Fruit fly (Drosophila melanogaster) whole organism, embryonic: ENCODE data around the gene CG18586.

Source experiments
- ATbp ChIP-seq: fragments of 200-800 bp; sonication (Bioruptor generic); optimal IDR thresholded peaks from 2 replicates; lab custom pipeline; 2017; ENCODE audit warnings: missing biosample characterization, mild to moderate bottlenecking, missing genetic modification characterization, missing genetic modification reagents
- CG10147 ChIP-seq: fragments of 200-800 bp; sonication (Bioruptor generic); optimal IDR thresholded peaks from 2 replicates; lab custom pipeline; 2019; ENCODE audit warnings: missing biosample characterization, mild to moderate bottlenecking, missing genetic modification characterization, moderate library complexity
- CG15479 ChIP-seq: fragments of 200-800 bp; sonication (Bioruptor generic); optimal IDR thresholded peaks from 3 replicates; lab custom pipeline; 2019; ENCODE audit warnings: missing biosample characterization, mild to moderate bottlenecking, missing genetic modification characterization, moderate library complexity
- CG18262 ChIP-seq: fragments of 200-800 bp; optimal IDR thresholded peaks from 3 replicates; lab custom pipeline; 2019; ENCODE audit warnings: missing biosample characterization, mild to moderate bottlenecking, missing genetic modification characterization, moderate library complexity
- CG1832 ChIP-seq: fragments of 200-800 bp; sonication (Bioruptor generic); optimal IDR thresholded peaks from 2 replicates; lab custom pipeline; 2017; ENCODE audit warnings: missing biosample characterization, mild to moderate bottlenecking, missing genetic modification characterization, inconsistent platforms
- CG18476 ChIP-seq: fragments of 200-800 bp; sonication (Bioruptor generic); optimal IDR thresholded peaks from 2 replicates; lab custom pipeline; 2016; ENCODE audit warnings: missing biosample characterization, mild to moderate bottlenecking, missing genetic modification characterization
- CG30403 ChIP-seq: fragments of 200-800 bp; sonication (Bioruptor generic); optimal IDR thresholded peaks from 3 replicates; lab custom pipeline; 2016; ENCODE audit warnings: missing biosample characterization, missing genetic modification characterization
- CG32772 ChIP-seq: fragments of 200-800 bp; sonication (Bioruptor generic); IDR thresholded peaks from 2 replicates; pipeline ENCODE4 v1.3.6; 2022; ENCODE audit warnings: missing biosample characterization, missing genetic modification characterization
- CG3847 ChIP-seq: fragments of 200-800 bp; sonication (Bioruptor generic); IDR thresholded peaks from 2 replicates; pipeline ENCODE4 v1.3.6; 2022; ENCODE audit warnings: missing biosample characterization, missing genetic modification characterization
- Dip2 ChIP-seq: fragments of 200-800 bp; sonication (Bioruptor generic); IDR thresholded peaks from 2 replicates; pipeline ENCODE4 v1.3.6; 2022; ENCODE audit warnings: missing biosample characterization, missing genetic modification characterization
- Doc2 ChIP-seq: fragments of 200-800 bp; sonication (Bioruptor generic); IDR thresholded peaks from 2 replicates; pipeline ENCODE4 v1.3.6; 2022; ENCODE audit warnings: missing biosample characterization, missing genetic modification characterization
- Drgx ChIP-seq: fragments of 200-800 bp; sonication (Bioruptor generic); IDR thresholded peaks from 2 replicates; pipeline ENCODE4 v1.3.6; 2022; ENCODE audit warnings: missing biosample characterization, missing genetic modification characterization
- Ets65A ChIP-seq: fragments of 200-800 bp; sonication (Bioruptor generic); peaks from one replicate; lab custom pipeline; 2016; ENCODE audit warnings: missing biosample characterization, missing genetic modification characterization
- HLHmδ ChIP-seq: fragments of 200-800 bp; sonication (Bioruptor generic); optimal IDR thresholded peaks from 2 replicates; lab custom pipeline; 2018; ENCODE audit warnings: missing biosample characterization, mild to moderate bottlenecking, missing genetic modification characterization, moderate library complexity
- Hr78 ChIP-seq, 2 experiments: fragments of 200-800 bp in 1 of 2; fragments of >200 bp in 1 of 2; sonication (Bioruptor generic) in 1 of 2; optimal IDR thresholded peaks; 2 replicates each; lab custom pipeline; 2017 to 2019; ENCODE audit warnings: missing biosample characterization in 2 of 2, missing genetic modification characterization in 2 of 2, mild to moderate bottlenecking in 1 of 2, moderate library complexity in 1 of 2
- Mes4 ChIP-seq: fragments of 200-800 bp; sonication (Bioruptor generic); optimal IDR thresholded peaks from 2 replicates; lab custom pipeline; 2016; ENCODE audit warnings: missing biosample characterization, missing genetic modification characterization
- Sox102F ChIP-seq: fragments of 200-800 bp; sonication (Bioruptor generic); optimal IDR thresholded peaks from 2 replicates; lab custom pipeline; 2018; ENCODE audit warnings: missing biosample characterization, mild to moderate bottlenecking, missing genetic modification characterization, moderate library complexity
- Stat92E ChIP-seq, 3 experiments: fragments of >200 bp in 2 of 3; fragments of 200-800 bp in 1 of 3; sonication (Bioruptor generic) in 1 of 3; optimal IDR thresholded peaks; 2 replicates each; lab custom pipeline; 2017 to 2019; ENCODE audit warnings: missing biosample characterization in 3 of 3, missing genetic modification characterization in 3 of 3, mild to moderate bottlenecking in 1 of 3, moderate library complexity in 1 of 3
- az2 ChIP-seq: fragments of 200-800 bp; sonication (Bioruptor generic); optimal IDR thresholded peaks from 3 replicates; lab custom pipeline; 2016; ENCODE audit warnings: missing biosample characterization, missing genetic modification characterization
- bsh ChIP-seq, 2 experiments: fragments of 200-800 bp; sonication (Bioruptor generic); optimal IDR thresholded peaks; 2 replicates each; lab custom pipeline; 2017 to 2018; ENCODE audit warnings: mild to moderate bottlenecking in 2 of 2, missing biosample characterization in 2 of 2, missing genetic modification characterization in 2 of 2, moderate library complexity in 1 of 2
- cg ChIP-seq: fragments of 200-800 bp; sonication (Bioruptor generic); optimal IDR thresholded peaks from 3 replicates; lab custom pipeline; 2019; ENCODE audit warnings: missing biosample characterization, mild to moderate bottlenecking, missing genetic modification characterization, moderate library complexity
- crp ChIP-seq, 2 experiments: fragments of 200-800 bp; sonication (Bioruptor generic); optimal IDR thresholded peaks; 2 replicates in 1 of 2; 3 replicates in 1 of 2; lab custom pipeline; 2017; ENCODE audit warnings: missing biosample characterization in 2 of 2, missing genetic modification characterization in 2 of 2, mild to moderate bottlenecking in 1 of 2, moderate library complexity in 1 of 2
- dmrt11E ChIP-seq: fragments of 200-800 bp; sonication (Bioruptor generic); optimal IDR thresholded peaks from 3 replicates; lab custom pipeline; 2018; ENCODE audit warnings: missing biosample characterization, mild to moderate bottlenecking, missing genetic modification characterization, moderate library complexity
- emc ChIP-seq: fragments of 200-800 bp; sonication (Bioruptor generic); optimal IDR thresholded peaks from 2 replicates; lab custom pipeline; 2016; ENCODE audit warnings: missing biosample characterization, missing genetic modification characterization
- fd102C ChIP-seq: fragments of 200-800 bp; sonication (Bioruptor generic); optimal IDR thresholded peaks from 2 replicates; lab custom pipeline; 2018; ENCODE audit warnings: missing biosample characterization, mild to moderate bottlenecking, missing genetic modification characterization, moderate library complexity
- gfzf ChIP-seq: fragments of 200-800 bp; sonication (Bioruptor generic); optimal IDR thresholded peaks from 2 replicates; lab custom pipeline; 2016; ENCODE audit warnings: missing biosample characterization, mild to moderate bottlenecking, missing genetic modification characterization, moderate library complexity
- ind ChIP-seq: fragments of 200-800 bp; sonication (Bioruptor generic); optimal IDR thresholded peaks from 3 replicates; lab custom pipeline; 2016; ENCODE audit warnings: missing biosample characterization, missing genetic modification characterization
- kni ChIP-seq: fragments of 200-800 bp; sonication (Bioruptor generic); optimal IDR thresholded peaks from 3 replicates; lab custom pipeline; 2017; ENCODE audit warnings: mild to moderate bottlenecking, missing biosample characterization, missing genetic modification reagents, missing genetic modification characterization
- sens ChIP-seq: fragments of 200-800 bp; sonication (Bioruptor generic); peaks from one replicate; lab custom pipeline; 2016; ENCODE audit warnings: missing biosample characterization, missing genetic modification characterization
- slou ChIP-seq: fragments of 200-800 bp; sonication (Bioruptor generic); optimal IDR thresholded peaks from 3 replicates; lab custom pipeline; 2016; ENCODE audit warnings: missing biosample characterization, missing genetic modification characterization
- tll ChIP-seq, 2 experiments: fragments of 200-800 bp in 1 of 2; fragments of >200 bp in 1 of 2; sonication (Bioruptor generic) in 1 of 2; optimal IDR thresholded peaks; 2 replicates each; lab custom pipeline; 2017 to 2019; ENCODE audit warnings: missing biosample characterization in 2 of 2, missing genetic modification characterization in 2 of 2, mild to moderate bottlenecking in 1 of 2, moderate library complexity in 1 of 2
- twi ChIP-seq: fragments of 200-800 bp; optimal IDR thresholded peaks from 2 replicates; lab custom pipeline; 2019; ENCODE audit warnings: missing biosample characterization, mild to moderate bottlenecking, missing genetic modification characterization, moderate library complexity
- zen ChIP-seq: fragments of 200-800 bp; sonication (Bioruptor generic); optimal IDR thresholded peaks from 3 replicates; lab custom pipeline; 2018; ENCODE audit warnings: missing biosample characterization, mild to moderate bottlenecking, missing genetic modification characterization, moderate library complexity
- zfh1 ChIP-seq: fragments of 200-800 bp; sonication (Bioruptor generic); IDR thresholded peaks from 3 replicates; pipeline ENCODE4 v1.3.6; 2022; ENCODE audit warnings: missing biosample characterization, missing genetic modification characterization

Gene CG18586

dm6 chr3L:5834245-5834644, 38.9 kb upstream of the CG18586 start (continued):
- TF ChIP-seq az2 (GFP tag; lab: Kevin White, UChicago) (peak; percentile 31), fd102C (GFP tag; lab: Kevin White, UChicago) (no peak)
- TF ChIP-seq, all 482 proteins: peak for 57

dm6 chr3L:5834798-5835197, 38.3 kb upstream of the CG18586 start:
- TF ChIP-seq CG30403: no peak
- TF ChIP-seq Ets65A (GFP tag; lab: Kevin White, UChicago): peak; percentile 54
- TF ChIP-seq CG15479 (GFP tag; lab: Kevin White, UChicago): peak; percentile 74
- TF ChIP-seq emc (GFP tag; lab: Kevin White, UChicago): no peak
- no peak for TF ChIP-seq Stat92E (GFP tag; optimal IDR thresholded peaks at IDR 0.05; lab: Kevin White, UChicago)
- TF ChIP-seq ind (GFP tag; lab: Kevin White, UChicago): no peak

dm6 chr3L:5835431-5835830, 37.7 kb upstream of the CG18586 start:
- TF ChIP-seq CG10147 (GFP tag; lab: Kevin White, UChicago) (no peak), cg (GFP tag; lab: Kevin White, UChicago) (peak; percentile 25), CG18476 (GFP tag; lab: Kevin White, UChicago) (no peak), CG18262 (no peak)

dm6 chr3L:5835887-5836646, 37.0 kb upstream of the CG18586 start:
- TF ChIP-seq CG1832 (GFP tag; lab: Kevin White, UChicago) (no peak), bsh (GFP tag; optimal IDR thresholded peaks at IDR 0.05; lab: Kevin White, UChicago) (peak in 1 of 2 experiments; percentile 19), CG32772 (no peak), Dip2 (GFP tag; lab: Robert Waterston, UW) (no peak), Drgx (GFP tag; lab: Robert Waterston, UW) (peak; percentile 32; the same call in 1 of the 2 replicates), twi (tag; lab: Kevin White, UChicago) (peak; percentile 41), Doc2 (GFP tag; lab: Robert Waterston, UW) (no peak), zfh1 (GFP tag; lab: Robert Waterston, UW) (no peak), Sox102F (no peak), dmrt11E (tag; lab: Kevin White, UChicago) (no peak), gfzf (GFP tag; lab: Kevin White, UChicago) (no peak), HLHmδ (no peak), Hr78 (GFP tag; optimal IDR thresholded peaks at IDR 0.05; lab: Kevin White, UChicago) (no peak), CG3847 (GFP tag; lab: Robert Waterston, UW) (no peak), zen (tag; lab: Kevin White, UChicago) (peak; percentile 46), slou (GFP tag; lab: Kevin White, UChicago) (no peak), Mes4 (GFP tag; lab: Kevin White, UChicago) (no peak), sens (peak; percentile 59), crp (GFP tag; optimal IDR thresholded peaks at IDR 0.05; lab: Kevin White, UChicago) (no peak), kni (GFP tag; lab: Kevin White, UChicago) (no peak), tll (GFP tag; optimal IDR thresholded peaks at IDR 0.05; lab: Kevin White, UChicago) (peak in 1 of 2 experiments; percentile 92), ATbp (no peak)
- TF ChIP-seq, all 482 proteins: peak for 6
